Worm (Caenorhabditis elegans) whole organism, early embryonic: Measurements from ENCODE around the gene srx-112.

Experiments
- aly-1 ChIP-seq: sonication (generic microtip); optimal IDR thresholded peaks from 2 replicates; lab custom pipeline; 2016; ENCODE audit warnings: missing genetic modification characterization, missing compliant biosample characterization
- ceh-36 ChIP-seq: sonication (generic microtip); optimal IDR thresholded peaks from 2 replicates; lab custom pipeline; 2016; ENCODE audit warnings: missing genetic modification characterization, inconsistent platforms, missing compliant biosample characterization
- flt-1 ChIP-seq: fragments of 200-800 bp; sonication (Bioruptor generic); IDR thresholded peaks from 2 replicates; pipeline ENCODE4 v1.3.6; 2022; ENCODE audit warnings: missing genetic modification characterization, missing compliant biosample characterization
- hmbx-1 ChIP-seq: sonication (generic microtip); optimal IDR thresholded peaks from 2 replicates; lab custom pipeline; 2016; ENCODE audit warnings: mild to moderate bottlenecking, missing genetic modification characterization, missing compliant biosample characterization
- pes-1 ChIP-seq: fragments of 200-800 bp; sonication (Bioruptor generic); IDR thresholded peaks from 2 replicates; pipeline ENCODE4 v1.3.6; 2022; ENCODE audit warnings: missing genetic modification reagents, missing genetic modification characterization, missing compliant biosample characterization
- scrt-1 ChIP-seq: fragments of 200-800 bp; sonication (Bioruptor generic); IDR thresholded peaks from 2 replicates; pipeline ENCODE4 v1.3.6; 2022; ENCODE audit warnings: missing genetic modification characterization, missing compliant biosample characterization
- tbx-11 ChIP-seq: fragments of 200-800 bp; sonication (Bioruptor generic); IDR thresholded peaks from 2 replicates; pipeline ENCODE4 v1.3.6; 2022; ENCODE audit warnings: missing genetic modification characterization, missing compliant biosample characterization

- no peak for TF ChIP-seq hmbx-1
- TF ChIP-seq ceh-36 (tag; lab: Kevin White, UChicago): no peak
- TF ChIP-seq aly-1: no peak
- no peak for TF ChIP-seq scrt-1
- no peak for TF ChIP-seq tbx-11 (GFP tag; lab: Robert Waterston, UW)
- TF ChIP-seq pes-1: no peak
- TF ChIP-seq flt-1 (GFP tag; lab: Robert Waterston, UW): no peak
These were observed 24.1 kb upstream of the srx-112 start for ce11 chrII:3788356-3788962.
